ENCODE assay signal across 1 fruit fly cellular context in genomic region chrX:10211128-10211914, dm6.
TF ChIP-seq lines count a peak whose summit lies in the region.

No protein-coding gene starts in this region.

TF ChIP-seq in whole organism, embryonic, 481 proteins besides CTCF, POLR2A, EP300 and RAD21 (continued from another document and continues in another):
- peak; percentile 44; the same call in 1 of the 2 replicates for TF ChIP-seq CG10366 (GFP tag; IDR thresholded peaks at IDR 0.05; lab: Robert Waterston, UW)
- TF ChIP-seq CG30431 (GFP tag; optimal IDR thresholded peaks at IDR 0.05; lab: Kevin White, UChicago): peak; percentile 18
- TF ChIP-seq Eip74EF (GFP tag; optimal IDR thresholded peaks at IDR 0.05; lab: Kevin White, UChicago): peak in 1 of 2 experiments; percentile 1
- TF ChIP-seq lbe (GFP tag; optimal IDR thresholded peaks at IDR 0.05; lab: Kevin White, UChicago): peak; percentile 53
- peak; percentile 70 for TF ChIP-seq Meics (GFP tag; optimal IDR thresholded peaks at IDR 0.05; lab: Kevin White, UChicago)
- peak; percentile 17 for TF ChIP-seq CG15073 (GFP tag; optimal IDR thresholded peaks at IDR 0.05; lab: Kevin White, UChicago)
- peak; percentile 57 for TF ChIP-seq ind (GFP tag; optimal IDR thresholded peaks at IDR 0.05; lab: Kevin White, UChicago)
- no peak for TF ChIP-seq Mrtf (GFP tag; IDR thresholded peaks at IDR 0.05; lab: Robert Waterston, UW)
- TF ChIP-seq CG7786 (GFP tag; optimal IDR thresholded peaks at IDR 0.05; lab: Kevin White, UChicago): peak; percentile 8
- TF ChIP-seq CG12155 (GFP tag; optimal IDR thresholded peaks at IDR 0.05; lab: Kevin White, UChicago): peak; percentile 32
- TF ChIP-seq org-1 (GFP tag; optimal IDR thresholded peaks at IDR 0.05; lab: Kevin White, UChicago): peak; percentile 55
- TF ChIP-seq CG4854 (GFP tag; optimal IDR thresholded peaks at IDR 0.05; lab: Kevin White, UChicago): no peak
- peak; percentile 45 for TF ChIP-seq pum (GFP tag; optimal IDR thresholded peaks at IDR 0.05; lab: Kevin White, UChicago)
- peak; percentile 51 for TF ChIP-seq CG1602 (GFP tag; optimal IDR thresholded peaks at IDR 0.05; lab: Kevin White, UChicago)
- TF ChIP-seq CG9437 (GFP tag; optimal IDR thresholded peaks at IDR 0.05; lab: Kevin White, UChicago): peak; percentile 56
- no peak for TF ChIP-seq wek (GFP tag; optimal IDR thresholded peaks at IDR 0.05; lab: Kevin White, UChicago)
- no peak for TF ChIP-seq D (optimal IDR thresholded peaks at IDR 0.05; lab: Kevin White, UChicago)
- peak; percentile 74 for TF ChIP-seq D (GFP tag; optimal IDR thresholded peaks at IDR 0.05; lab: Kevin White, UChicago)
- TF ChIP-seq scrt (GFP tag; optimal IDR thresholded peaks at IDR 0.05; lab: Kevin White, UChicago): peak; percentile 35
- TF ChIP-seq Atf3 (GFP tag; optimal IDR thresholded peaks at IDR 0.05; lab: Kevin White, UChicago): peak; percentile 25
- TF ChIP-seq row (GFP tag; IDR thresholded peaks at IDR 0.05; lab: Robert Waterston, UW): peak; percentile 69
- TF ChIP-seq Xbp1 (GFP tag; optimal IDR thresholded peaks at IDR 0.05; lab: Kevin White, UChicago): peak; percentile 65
- TF ChIP-seq CG7556 (GFP tag; optimal IDR thresholded peaks at IDR 0.05; lab: Kevin White, UChicago): peak; percentile 65
- peak; percentile 45 for TF ChIP-seq zfh2 (GFP tag; optimal IDR thresholded peaks at IDR 0.05; lab: Kevin White, UChicago)
- peak; percentile 45 for TF ChIP-seq CG6854 (GFP tag; optimal IDR thresholded peaks at IDR 0.05; lab: Kevin White, UChicago)
- peak in 1 of 2 experiments; percentile 68 for TF ChIP-seq crp (GFP tag; optimal IDR thresholded peaks at IDR 0.05; lab: Kevin White, UChicago)
- TF ChIP-seq caup (GFP tag; optimal IDR thresholded peaks at IDR 0.05; lab: Kevin White, UChicago; ENCODE audit: severe bottlenecking): peak; percentile 35
- peak; percentile 26 for TF ChIP-seq esg (GFP tag; conservative IDR thresholded peaks at IDR 0.05; lab: Robert Waterston, UW)
- no peak for TF ChIP-seq Neu2 (GFP tag; optimal IDR thresholded peaks at IDR 0.05; lab: Kevin White, UChicago; ENCODE audit: borderline replicate concordance)
- TF ChIP-seq CG10654 (GFP tag; optimal IDR thresholded peaks at IDR 0.05; lab: Kevin White, UChicago): peak; percentile 24
- TF ChIP-seq CG10274 (GFP tag; optimal IDR thresholded peaks at IDR 0.05; lab: Kevin White, UChicago): peak; percentile 65
- TF ChIP-seq gt (GFP tag; IDR thresholded peaks at IDR 0.05; lab: Robert Waterston, UW): no peak
- peak; percentile 19 for TF ChIP-seq CG2202 (tag; optimal IDR thresholded peaks at IDR 0.05; lab: Kevin White, UChicago)
- peak; percentile 49; the same call in 1 of the 2 replicates for TF ChIP-seq ranshi (GFP tag; IDR thresholded peaks at IDR 0.05; lab: Robert Waterston, UW)
- 0 out of 3 replicates have a peak, but pooled peaks have one; percentile 21 for TF ChIP-seq CG7357 (GFP tag; IDR thresholded peaks at IDR 0.05; lab: Robert Waterston, UW)
- TF ChIP-seq CG2129 (GFP tag; IDR thresholded peaks at IDR 0.05; lab: Robert Waterston, UW; ENCODE audit: partially characterized antibody): no peak
- TF ChIP-seq Kr (GFP tag; optimal IDR thresholded peaks at IDR 0.05; lab: Kevin White, UChicago): no peak
- TF ChIP-seq vvl (GFP tag; IDR thresholded peaks at IDR 0.05; lab: Robert Waterston, UW): peak; percentile 65
- 0 out of 3 replicates have a peak, but pooled peaks have one; percentile 43 for TF ChIP-seq zfh1 (GFP tag; IDR thresholded peaks at IDR 0.05; lab: Robert Waterston, UW)
- TF ChIP-seq Trl (optimal IDR thresholded peaks at IDR 0.05; lab: Kevin White, UChicago): peak; percentile 80 to 81
- TF ChIP-seq Trl (GFP tag; optimal IDR thresholded peaks at IDR 0.05; lab: Kevin White, UChicago): no peak
- peak; percentile 68 for TF ChIP-seq CG17359 (tag; optimal IDR thresholded peaks at IDR 0.05; lab: Kevin White, UChicago)
- peak; percentile 47; the same call in 1 of the 2 replicates for TF ChIP-seq Atf6 (GFP tag; IDR thresholded peaks at IDR 0.05; lab: Robert Waterston, UW)
- TF ChIP-seq CG2875 (GFP tag; optimal IDR thresholded peaks at IDR 0.05; lab: Kevin White, UChicago): peak; percentile 9
- TF ChIP-seq amos (GFP tag; IDR thresholded peaks at IDR 0.05; lab: Robert Waterston, UW; ENCODE audit: partially characterized antibody): no peak
- TF ChIP-seq lab (GFP tag; optimal IDR thresholded peaks at IDR 0.05; lab: Kevin White, UChicago): peak; percentile 61
- TF ChIP-seq CG8924 (tag; optimal IDR thresholded peaks at IDR 0.05; lab: Kevin White, UChicago): peak; percentile 61
- peak; percentile 34; the same call in 1 of the 2 replicates for TF ChIP-seq crol (GFP tag; IDR thresholded peaks at IDR 0.05; lab: Robert Waterston, UW)
- TF ChIP-seq corto (GFP tag; optimal IDR thresholded peaks at IDR 0.05; lab: Kevin White, UChicago): peak; percentile 26
- TF ChIP-seq croc (GFP tag; conservative IDR thresholded peaks at IDR 0.05; lab: Robert Waterston, UW): no peak
- peak; percentile 45 for TF ChIP-seq HLH54F (GFP tag; optimal IDR thresholded peaks at IDR 0.05; lab: Kevin White, UChicago)
- TF ChIP-seq CG15269 (tag; optimal IDR thresholded peaks at IDR 0.05; lab: Kevin White, UChicago): peak; percentile 70
- TF ChIP-seq jumu (GFP tag; optimal IDR thresholded peaks at IDR 0.05; lab: Kevin White, UChicago): peak; percentile 9
- peak; percentile 37 for TF ChIP-seq CG18476 (GFP tag; optimal IDR thresholded peaks at IDR 0.05; lab: Kevin White, UChicago)
- TF ChIP-seq CG13296 (GFP tag; optimal IDR thresholded peaks at IDR 0.05; lab: Kevin White, UChicago): peak; percentile 27
- TF ChIP-seq slbo (GFP tag; IDR thresholded peaks at IDR 0.05; lab: Robert Waterston, UW): peak; percentile 62
- peak; percentile 22 to 31 for TF ChIP-seq Pdp1 (GFP tag; optimal IDR thresholded peaks at IDR 0.05; lab: Kevin White, UChicago)
- no peak for TF ChIP-seq CG31365 (tag; optimal IDR thresholded peaks at IDR 0.05; lab: Kevin White, UChicago)
- TF ChIP-seq D19B (GFP tag; optimal IDR thresholded peaks at IDR 0.05; lab: Kevin White, UChicago): peak; percentile 74
- peak; percentile 55 for TF ChIP-seq CG4424 (GFP tag; optimal IDR thresholded peaks at IDR 0.05; lab: Kevin White, UChicago)
- TF ChIP-seq tin (GFP tag; optimal IDR thresholded peaks at IDR 0.05; lab: Kevin White, UChicago): peak; percentile 40
- TF ChIP-seq CG12071 (GFP tag; optimal IDR thresholded peaks at IDR 0.05; lab: Kevin White, UChicago): no peak
- TF ChIP-seq CG2116 (GFP tag; optimal IDR thresholded peaks at IDR 0.05; lab: Kevin White, UChicago): no peak
- TF ChIP-seq CG12391 (tag; optimal IDR thresholded peaks at IDR 0.05; lab: Kevin White, UChicago): peak; percentile 78
- peak in 1 of 2 experiments; percentile 4 for TF ChIP-seq chif (GFP tag; optimal IDR thresholded peaks at IDR 0.05; lab: Kevin White, UChicago)
- peak; percentile 35; the same call in 1 of the 2 replicates for TF ChIP-seq CG9215 (GFP tag; IDR thresholded peaks at IDR 0.05; lab: Robert Waterston, UW)
- TF ChIP-seq sob (GFP tag; IDR thresholded peaks at IDR 0.05; lab: Robert Waterston, UW): peak; percentile 36; the same call in 1 of the 2 replicates
- peak; percentile 15 for TF ChIP-seq fu2 (GFP tag; optimal IDR thresholded peaks at IDR 0.05; lab: Kevin White, UChicago)
- peak; percentile 54 for TF ChIP-seq NfI (GFP tag; optimal IDR thresholded peaks at IDR 0.05; lab: Kevin White, UChicago)
- TF ChIP-seq nmo (GFP tag; optimal IDR thresholded peaks at IDR 0.05; lab: Kevin White, UChicago): peak; percentile 80
- TF ChIP-seq CG16813 (GFP tag; IDR thresholded peaks at IDR 0.05; lab: Robert Waterston, UW; ENCODE audit: partially characterized antibody): no peak
- TF ChIP-seq hkb (optimal IDR thresholded peaks at IDR 0.05; lab: Kevin White, UChicago): no peak
- TF ChIP-seq hkb (GFP tag; IDR thresholded peaks at IDR 0.05; lab: Robert Waterston, UW): peak; percentile 45
- no peak for TF ChIP-seq CrebB (tag; optimal IDR thresholded peaks at IDR 0.05; lab: Kevin White, UChicago)
- TF ChIP-seq CG12104 (GFP tag; optimal IDR thresholded peaks at IDR 0.05; lab: Kevin White, UChicago): peak; percentile 20
- peak; percentile 20 for TF ChIP-seq shn (GFP tag; optimal IDR thresholded peaks at IDR 0.05; lab: Kevin White, UChicago)
- no peak for TF ChIP-seq CG1603 (tag; optimal IDR thresholded peaks at IDR 0.05; lab: Kevin White, UChicago)
- peak; percentile 11 for TF ChIP-seq pb (GFP tag; optimal IDR thresholded peaks at IDR 0.05; lab: Kevin White, UChicago)
- TF ChIP-seq Hand (GFP tag; optimal IDR thresholded peaks at IDR 0.05; lab: Kevin White, UChicago): peak; percentile 31
- TF ChIP-seq CG10267 (tag; optimal IDR thresholded peaks at IDR 0.05; lab: Kevin White, UChicago): peak; percentile 56
- peak; percentile 74 for TF ChIP-seq CG3281 (GFP tag; optimal IDR thresholded peaks at IDR 0.05; lab: Kevin White, UChicago)
- no peak for TF ChIP-seq run (tag; optimal IDR thresholded peaks at IDR 0.05; lab: Kevin White, UChicago)
- TF ChIP-seq sqz (GFP tag; optimal IDR thresholded peaks at IDR 0.05; lab: Kevin White, UChicago): peak; percentile 20
- TF ChIP-seq trem (tag; optimal IDR thresholded peaks at IDR 0.05; lab: Kevin White, UChicago): peak; percentile 43
- TF ChIP-seq Mad (GFP tag; optimal IDR thresholded peaks at IDR 0.05; lab: Kevin White, UChicago): peak; percentile 6
- no peak for TF ChIP-seq sc (optimal IDR thresholded peaks at IDR 0.05; lab: Kevin White, UChicago)
- no peak for TF ChIP-seq sc (GFP tag; optimal IDR thresholded peaks at IDR 0.05; lab: Kevin White, UChicago)
- TF ChIP-seq CG3995 (GFP tag; optimal IDR thresholded peaks at IDR 0.05; lab: Kevin White, UChicago): peak; percentile 31
- no peak for TF ChIP-seq Lpt (GFP tag; optimal IDR thresholded peaks at IDR 0.05; lab: Kevin White, UChicago)
- TF ChIP-seq Vsx1 (GFP tag; optimal IDR thresholded peaks at IDR 0.05; lab: Kevin White, UChicago): peak; percentile 18
- TF ChIP-seq CG11504 (tag; optimal IDR thresholded peaks at IDR 0.05; lab: Kevin White, UChicago): peak; percentile 80
- peak; percentile 63 for TF ChIP-seq CG9727 (GFP tag; optimal IDR thresholded peaks at IDR 0.05; lab: Kevin White, UChicago)
- TF ChIP-seq Sox100B (GFP tag; optimal IDR thresholded peaks at IDR 0.05; lab: Kevin White, UChicago): peak; percentile 67
- TF ChIP-seq Bteb2 (GFP tag; optimal IDR thresholded peaks at IDR 0.05; lab: Kevin White, UChicago): peak; percentile 20
- peak; percentile 57 for TF ChIP-seq Xrp1 (GFP tag; IDR thresholded peaks at IDR 0.05; lab: Robert Waterston, UW)
- TF ChIP-seq CG13123 (GFP tag; optimal IDR thresholded peaks at IDR 0.05; lab: Kevin White, UChicago): no peak
- peak; percentile 61 for TF ChIP-seq dmrt11E (tag; optimal IDR thresholded peaks at IDR 0.05; lab: Kevin White, UChicago)
- peak; percentile 16 for TF ChIP-seq chn (GFP tag; optimal IDR thresholded peaks at IDR 0.05; lab: Kevin White, UChicago)
- no peak for TF ChIP-seq CG14860 (GFP tag; IDR thresholded peaks at IDR 0.05; lab: Robert Waterston, UW; ENCODE audit: partially characterized antibody)
- TF ChIP-seq ash1 (GFP tag; optimal IDR thresholded peaks at IDR 0.05; lab: Kevin White, UChicago): no peak
- no peak for TF ChIP-seq vfl (GFP tag; optimal IDR thresholded peaks at IDR 0.05; lab: Kevin White, UChicago)
- no peak for TF ChIP-seq NK7.1 (GFP tag; optimal IDR thresholded peaks at IDR 0.05; lab: Kevin White, UChicago)
- TF ChIP-seq Fer1 (GFP tag; optimal IDR thresholded peaks at IDR 0.05; lab: Kevin White, UChicago): peak; percentile 35
- no peak for TF ChIP-seq cas (GFP tag; IDR thresholded peaks at IDR 0.05; lab: Robert Waterston, UW)
- peak; percentile 24 for TF ChIP-seq Spps (tag; optimal IDR thresholded peaks at IDR 0.05; lab: Kevin White, UChicago)
- TF ChIP-seq Blimp-1 (GFP tag; optimal IDR thresholded peaks at IDR 0.05; lab: Kevin White, UChicago): peak; percentile 56
- TF ChIP-seq Antp (GFP tag; optimal IDR thresholded peaks at IDR 0.05; lab: Kevin White, UChicago): no peak
- TF ChIP-seq MTF-1 (GFP tag; optimal IDR thresholded peaks at IDR 0.05; lab: Kevin White, UChicago; ENCODE audit: borderline replicate concordance): no peak
- no peak for TF ChIP-seq CG7372 (GFP tag; IDR thresholded peaks at IDR 0.05; lab: Robert Waterston, UW)
- peak; percentile 19; the same call in 1 of the 2 replicates for TF ChIP-seq E2f2 (GFP tag; IDR thresholded peaks at IDR 0.05; lab: Robert Waterston, UW)
- TF ChIP-seq CG12744 (GFP tag; optimal IDR thresholded peaks at IDR 0.05; lab: Kevin White, UChicago): peak; percentile 6
- no peak for TF ChIP-seq Ets65A (GFP tag; lab: Kevin White, UChicago)
- TF ChIP-seq CG12299 (tag; optimal IDR thresholded peaks at IDR 0.05; lab: Kevin White, UChicago): peak; percentile 37
- peak; percentile 51 for TF ChIP-seq CG13775 (GFP tag; optimal IDR thresholded peaks at IDR 0.05; lab: Kevin White, UChicago)
- TF ChIP-seq cwo (GFP tag; optimal IDR thresholded peaks at IDR 0.05; lab: Kevin White, UChicago): peak; percentile 58
- peak; percentile 89 for TF ChIP-seq sens (GFP tag; lab: Kevin White, UChicago)
- peak; percentile 53 for TF ChIP-seq bcd (GFP tag; optimal IDR thresholded peaks at IDR 0.05; lab: Kevin White, UChicago)
- TF ChIP-seq CG8359 (GFP tag; optimal IDR thresholded peaks at IDR 0.05; lab: Kevin White, UChicago; ENCODE audit: borderline replicate concordance): no peak
- peak; percentile 21 for TF ChIP-seq CG16863 (GFP tag; optimal IDR thresholded peaks at IDR 0.05; lab: Kevin White, UChicago)
- peak; percentile 11 for TF ChIP-seq CG6654 (GFP tag; optimal IDR thresholded peaks at IDR 0.05; lab: Kevin White, UChicago)
- TF ChIP-seq Hsf (GFP tag; optimal IDR thresholded peaks at IDR 0.05; lab: Kevin White, UChicago): peak; percentile 67
- peak; percentile 59 for TF ChIP-seq CG10147 (GFP tag; optimal IDR thresholded peaks at IDR 0.05; lab: Kevin White, UChicago)
- 0 out of 2 replicates have a peak, but pooled peaks have one; percentile 4 for TF ChIP-seq wdn (GFP tag; IDR thresholded peaks at IDR 0.05; lab: Robert Waterston, UW)
- peak; percentile 64; the same call in 2 of the 3 replicates for TF ChIP-seq dysf (GFP tag; IDR thresholded peaks at IDR 0.05; lab: Robert Waterston, UW)
- TF ChIP-seq CG17385 (GFP tag; optimal IDR thresholded peaks at IDR 0.05; lab: Kevin White, UChicago): peak; percentile 55
- peak; percentile 54 for TF ChIP-seq Ssrp (tag; optimal IDR thresholded peaks at IDR 0.05; lab: Kevin White, UChicago)
- TF ChIP-seq CG15011 (GFP tag; optimal IDR thresholded peaks at IDR 0.05; lab: Kevin White, UChicago): peak; percentile 8
- TF ChIP-seq CG15696 (tag; optimal IDR thresholded peaks at IDR 0.05; lab: Kevin White, UChicago): peak; percentile 21
- peak; percentile 44; the same call in 1 of the 2 replicates for TF ChIP-seq stc (GFP tag; IDR thresholded peaks at IDR 0.05; lab: Robert Waterston, UW)
- peak; percentile 87 for TF ChIP-seq CG13894 (tag; optimal IDR thresholded peaks at IDR 0.05; lab: Kevin White, UChicago)
